Fruit fly (Drosophila melanogaster): ENCODE results near the gene CG6310.

CG6310 gene

DNA sequence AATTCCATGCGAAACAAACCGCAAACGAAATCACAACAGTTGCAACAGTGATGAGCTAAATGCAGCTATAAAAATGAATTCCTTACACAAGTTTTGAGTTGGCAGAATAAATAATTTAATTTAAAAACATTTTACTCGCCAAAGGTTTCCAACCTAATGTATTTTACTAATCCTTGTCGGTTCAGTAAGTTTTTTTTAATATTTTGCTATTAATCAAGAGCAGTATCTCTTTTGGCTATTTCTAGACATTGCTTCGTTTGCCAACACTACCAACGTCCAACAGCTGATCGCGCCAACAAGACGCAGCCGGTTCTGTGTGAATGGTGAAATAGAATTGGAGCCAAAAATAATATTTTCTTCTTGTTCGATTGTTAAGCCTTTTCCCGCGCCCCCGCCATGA is 5.0 kb downstream of the CG6310 start, which contains the start of the genes CG32075, CG45101 and SuUR (continued):
- TF ChIP-seq Doc3 (GFP tag; IDR thresholded peaks at IDR 0.05; ENCODE audit: partially characterized antibody) (no peak), CG34376 (GFP tag; optimal IDR thresholded peaks at IDR 0.05) (peak; percentile 80), chn (GFP tag; optimal IDR thresholded peaks at IDR 0.05) (peak; percentile 92), ash1 (GFP tag; optimal IDR thresholded peaks at IDR 0.05) (no peak), Aef1 (GFP tag; IDR thresholded peaks at IDR 0.05) (peak; percentile 90), fd3F (GFP tag; optimal IDR thresholded peaks at IDR 0.05) (peak; percentile 81), jumu (GFP tag; optimal IDR thresholded peaks at IDR 0.05) (peak; percentile 88), CG1024 (GFP tag; IDR thresholded peaks at IDR 0.05) (peak; percentile 79), dan (GFP tag; IDR thresholded peaks at IDR 0.05) (peak; percentile 55; the same call in 1 of the 2 replicates), tup (GFP tag; optimal IDR thresholded peaks at IDR 0.05) (peak; percentile 75), HHEX (GFP tag; optimal IDR thresholded peaks at IDR 0.05) (peak; percentile 82), phol (tag; optimal IDR thresholded peaks at IDR 0.05) (peak; percentile 90), odd (GFP tag; optimal IDR thresholded peaks at IDR 0.05) (peak; percentile 52), al (GFP tag; IDR thresholded peaks at IDR 0.05) (peak; percentile 88), CG18011 (GFP tag; optimal IDR thresholded peaks at IDR 0.05) (peak; percentile 82), CoRest (tag; optimal IDR thresholded peaks at IDR 0.05) (peak; percentile 89), NFAT (GFP tag; IDR thresholded peaks at IDR 0.05) (no peak; the same call in 1 of the 2 replicates), CG7556 (GFP tag; optimal IDR thresholded peaks at IDR 0.05) (peak; percentile 78), pfk (GFP tag; optimal IDR thresholded peaks at IDR 0.05) (no peak), CG15479 (GFP tag; optimal IDR thresholded peaks at IDR 0.05) (no peak), CG10543 (GFP tag; optimal IDR thresholded peaks at IDR 0.05) (peak; percentile 90), CG16863 (GFP tag; optimal IDR thresholded peaks at IDR 0.05) (peak; percentile 84), da (GFP tag; optimal IDR thresholded peaks at IDR 0.05) (peak; percentile 73), CG4328 (GFP tag; optimal IDR thresholded peaks at IDR 0.05) (peak; percentile 74), Mes4 (GFP tag; optimal IDR thresholded peaks at IDR 0.05) (peak; percentile 75), CG14050 (GFP tag; IDR thresholded peaks at IDR 0.05) (peak; percentile 72; the same call in 2 of the 3 replicates), dm (GFP tag; optimal IDR thresholded peaks at IDR 0.05) (peak; percentile 84), sima (GFP tag; optimal IDR thresholded peaks at IDR 0.05) (peak; percentile 56), dpn (GFP tag; optimal IDR thresholded peaks at IDR 0.05) (peak; percentile 91 to 92), CG12391 (tag; optimal IDR thresholded peaks at IDR 0.05) (peak; percentile 93), CG4360 (GFP tag; IDR thresholded peaks at IDR 0.05) (peak; percentile 47; the same call in 1 of the 2 replicates), HmgD (GFP tag; optimal IDR thresholded peaks at IDR 0.05) (peak; percentile 73), CG17186 (GFP tag; optimal IDR thresholded peaks at IDR 0.05) (peak; percentile 55), PHDP (tag; optimal IDR thresholded peaks at IDR 0.05) (peak; percentile 87), ase (GFP tag; IDR thresholded peaks at IDR 0.05) (peak; percentile 86), CG9437 (GFP tag; optimal IDR thresholded peaks at IDR 0.05) (peak; percentile 69), MBD-R2 (GFP tag; IDR thresholded peaks at IDR 0.05) (peak; percentile 98), HmgZ (tag; optimal IDR thresholded peaks at IDR 0.05) (peak; percentile 92), CG11093 (GFP tag; IDR thresholded peaks at IDR 0.05) (peak; percentile 73; the same call in 2 of the 3 replicates)

dm6 chr3L:11062441-11062840 is 7.2 kb downstream of the CG6310 start, which contains the start of gene CG32069:
Gene CG32069, minus strand, starts transcription at chr3L:11062614.
- TF ChIP-seq CG6683 (GFP tag; optimal IDR thresholded peaks at IDR 0.05) (no peak), crp (GFP tag; optimal IDR thresholded peaks at IDR 0.05) (peak in 1 of 2 experiments; percentile 86), Nf-YC (tag; optimal IDR thresholded peaks at IDR 0.05) (no peak), Sry-β (GFP tag; optimal IDR thresholded peaks at IDR 0.05) (peak; percentile 81), YL-1 (GFP tag; optimal IDR thresholded peaks at IDR 0.05) (peak; percentile 11), gcm (GFP tag; optimal IDR thresholded peaks at IDR 0.05) (no peak), chn (GFP tag; optimal IDR thresholded peaks at IDR 0.05) (no peak), tup (GFP tag; optimal IDR thresholded peaks at IDR 0.05) (no peak), tgo (GFP tag; IDR thresholded peaks at IDR 0.05) (no peak), row (GFP tag; IDR thresholded peaks at IDR 0.05) (peak; percentile 39; the same call in 1 of the 3 replicates), CG15514 (GFP tag; optimal IDR thresholded peaks at IDR 0.05) (peak; percentile 36), usp (GFP tag; optimal IDR thresholded peaks at IDR 0.05) (no peak), CG12769 (tag; optimal IDR thresholded peaks at IDR 0.05) (no peak), CG5245 (GFP tag; optimal IDR thresholded peaks at IDR 0.05) (no peak), CG11695 (GFP tag; IDR thresholded peaks at IDR 0.05) (no peak), Aef1 (GFP tag; IDR thresholded peaks at IDR 0.05) (no peak)
